Worm (Caenorhabditis elegans) whole organism, midembryonic: ENCODE measurements around the gene hut-1.

Experiments used
- klf-2 ChIP-seq: fragments of 200-800 bp; sonication (Bioruptor generic); conservative IDR thresholded peaks from 2 replicates; pipeline ENCODE4 v1.3.6; 2022; ENCODE audit warnings: missing genetic modification reagents, missing genetic modification characterization, missing compliant biosample characterization
- med-1 ChIP-seq: sonication (generic microtip); optimal IDR thresholded peaks from 2 replicates; lab custom pipeline; 2017; ENCODE audit warnings: missing genetic modification characterization, mild to moderate bottlenecking, missing compliant biosample characterization, antibody characterized with exemption, missing genetic modification reagents; ENCODE audit not compliant: insufficient read depth
- ref-1 ChIP-seq: fragments of 200-800 bp; sonication (Bioruptor generic); conservative IDR thresholded peaks from 2 replicates; pipeline ENCODE4 v1.3.6; 2022; ENCODE audit warnings: missing genetic modification reagents, missing genetic modification characterization, missing compliant biosample characterization

DNA sequence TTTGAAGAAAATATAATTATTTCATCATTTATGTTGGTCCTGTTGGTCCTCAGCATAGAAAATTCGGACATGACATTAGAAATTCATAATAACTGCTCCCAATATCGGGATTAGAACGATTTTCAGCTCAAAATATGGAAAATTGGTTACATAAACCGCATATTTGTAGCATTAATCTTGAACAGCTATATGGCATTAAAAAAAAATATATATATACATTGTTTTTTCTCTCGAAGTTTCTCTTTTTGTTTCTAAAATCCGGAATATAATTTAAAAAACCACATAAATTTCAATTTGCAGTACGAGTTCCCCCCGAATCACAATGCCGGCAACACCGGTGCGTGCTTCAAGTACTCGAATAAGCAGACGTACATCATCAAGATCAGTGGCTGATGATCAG, 2.9 kb downstream of the hut-1 start, which contains the start of gene ssl-1:
- TF ChIP-seq med-1 (GFP tag; lab: Kevin White, UChicago) (no peak), ref-1 (no peak), klf-2 (no peak)
